Worm (Caenorhabditis elegans) whole organism, late embryonic: Measurements from ENCODE around the gene C45B2.3.
A peak's percentile ranks its signal among the peaks of the same experiment; 100 is the strongest.

Experiments
- K09A11.1 ChIP-seq: sonication (generic microtip); optimal IDR thresholded peaks from 2 replicates; lab custom pipeline; 2017; ENCODE audit warnings: antibody characterized with exemption, mild to moderate bottlenecking, missing genetic modification characterization, missing compliant biosample characterization; ENCODE audit not compliant: insufficient read depth
- ahr-1 ChIP-seq: sonication (generic microtip); optimal IDR thresholded peaks from 2 replicates; lab custom pipeline; 2016; ENCODE audit warnings: missing genetic modification characterization, missing compliant biosample characterization
- ceh-18 ChIP-seq: sonication (generic microtip); optimal IDR thresholded peaks from 2 replicates; lab custom pipeline; 2016; ENCODE audit warnings: missing genetic modification characterization, missing compliant biosample characterization
- ceh-22 ChIP-seq: sonication (generic microtip); optimal IDR thresholded peaks from 2 replicates; lab custom pipeline; 2017; ENCODE audit warnings: missing biosample characterization, missing genetic modification characterization
- ceh-24 ChIP-seq: sonication (generic microtip); optimal IDR thresholded peaks from 2 replicates; lab custom pipeline; 2016; ENCODE audit warnings: mild to moderate bottlenecking, missing genetic modification characterization, missing compliant biosample characterization
- ceh-30 ChIP-seq: fragments of 150-350 bp; optimal IDR thresholded peaks from 2 replicates; lab custom pipeline; 2014; ENCODE audit warnings: missing biosample characterization, missing genetic modification characterization
- ceh-34 ChIP-seq: sonication (generic microtip); optimal IDR thresholded peaks from 2 replicates; lab custom pipeline; 2016; ENCODE audit warnings: mild to moderate bottlenecking, missing genetic modification characterization, missing compliant biosample characterization
- ceh-9 ChIP-seq: sonication (generic microtip); optimal IDR thresholded peaks from 2 replicates; lab custom pipeline; 2016; ENCODE audit warnings: mild to moderate bottlenecking, missing genetic modification characterization, inconsistent platforms, missing compliant biosample characterization
- che-1 ChIP-seq: sonication (generic microtip); optimal IDR thresholded peaks from 2 replicates; lab custom pipeline; 2016; ENCODE audit warnings: mild to moderate bottlenecking, missing genetic modification characterization, missing compliant biosample characterization
- dmd-4 ChIP-seq: sonication (generic microtip); optimal IDR thresholded peaks from 2 replicates; lab custom pipeline; 2016; ENCODE audit warnings: borderline replicate concordance, missing genetic modification characterization, missing compliant biosample characterization
- dve-1 ChIP-seq: sonication (generic microtip); optimal IDR thresholded peaks from 2 replicates; lab custom pipeline; 2017; ENCODE audit warnings: antibody characterized with exemption, mild to moderate bottlenecking, missing genetic modification characterization, missing compliant biosample characterization
- elt-2 ChIP-seq: sonication (generic microtip); optimal IDR thresholded peaks from 2 replicates; lab custom pipeline; 2016; ENCODE audit warnings: missing genetic modification reagents, missing genetic modification characterization, missing compliant biosample characterization
- eyg-1 ChIP-seq: sonication (generic microtip); optimal IDR thresholded peaks from 2 replicates; lab custom pipeline; 2016; ENCODE audit warnings: missing genotype, missing genetic modification characterization, missing compliant biosample characterization
- fax-1 ChIP-seq: sonication (generic microtip); optimal IDR thresholded peaks from 2 replicates; lab custom pipeline; 2016; ENCODE audit warnings: missing genotype, missing genetic modification characterization, missing compliant biosample characterization
- fkh-10 ChIP-seq: fragments of 150-350 bp; optimal IDR thresholded peaks from 2 replicates; lab custom pipeline; 2014; ENCODE audit warnings: missing biosample characterization, missing genetic modification reagents, missing genetic modification characterization
- fkh-6 ChIP-seq: sonication (generic microtip); optimal IDR thresholded peaks from 2 replicates; lab custom pipeline; 2016; ENCODE audit warnings: missing genetic modification characterization, missing compliant biosample characterization
- gmeb-2 ChIP-seq: sonication (generic microtip); optimal IDR thresholded peaks from 2 replicates; lab custom pipeline; 2016; ENCODE audit warnings: missing genetic modification characterization, inconsistent platforms, missing compliant biosample characterization
- hlh-6 ChIP-seq: sonication (generic microtip); optimal IDR thresholded peaks from 2 replicates; lab custom pipeline; 2016; ENCODE audit warnings: missing genotype, missing genetic modification characterization, missing compliant biosample characterization
- lim-6 ChIP-seq: sonication (generic microtip); optimal IDR thresholded peaks from 2 replicates; lab custom pipeline; 2016; ENCODE audit warnings: missing genetic modification characterization, missing compliant biosample characterization
- lin-11 ChIP-seq: fragments of 200-800 bp; sonication (Bioruptor generic); optimal IDR thresholded peaks from 2 replicates; lab custom pipeline; 2018; ENCODE audit warnings: mild to moderate bottlenecking, missing genetic modification characterization, missing compliant biosample characterization
- madf-2 ChIP-seq: sonication (generic microtip); optimal IDR thresholded peaks from 2 replicates; lab custom pipeline; 2017; ENCODE audit warnings: missing genetic modification characterization, missing compliant biosample characterization
- npax-4 ChIP-seq: sonication (generic microtip); optimal IDR thresholded peaks from 2 replicates; lab custom pipeline; 2016; ENCODE audit warnings: missing genetic modification characterization, missing compliant biosample characterization
- odd-2 ChIP-seq: sonication (generic microtip); optimal IDR thresholded peaks from 2 replicates; lab custom pipeline; 2017; ENCODE audit warnings: antibody characterized with exemption, mild to moderate bottlenecking, missing genetic modification characterization, missing compliant biosample characterization
- pax-1 ChIP-seq: fragments of 150-350 bp; optimal IDR thresholded peaks from 2 replicates; lab custom pipeline; 2014; ENCODE audit warnings: missing biosample characterization, missing genetic modification characterization
- pha-4 ChIP-seq: fragments of 150-350 bp; optimal IDR thresholded peaks from 2 replicates; lab custom pipeline; 2018; ENCODE audit warnings: missing biosample characterization, missing genetic modification reagents, missing genetic modification characterization
- pqm-1 ChIP-seq: sonication (generic microtip); optimal IDR thresholded peaks from 2 replicates; lab custom pipeline; 2016; ENCODE audit warnings: missing genetic modification characterization, missing compliant biosample characterization
- ref-2 ChIP-seq: sonication (generic microtip); optimal IDR thresholded peaks from 2 replicates; lab custom pipeline; 2016; ENCODE audit warnings: missing genetic modification characterization, missing compliant biosample characterization
- rnt-1 ChIP-seq: sonication (generic microtip); optimal IDR thresholded peaks from 2 replicates; lab custom pipeline; 2016; ENCODE audit warnings: missing genetic modification characterization, missing compliant biosample characterization
- sdc-2 ChIP-seq: sonication (generic microtip); optimal IDR thresholded peaks from 2 replicates; lab custom pipeline; 2016; ENCODE audit warnings: missing genotype, missing genetic modification characterization, missing compliant biosample characterization
- sox-4 ChIP-seq: sonication (generic microtip); optimal IDR thresholded peaks from 2 replicates; lab custom pipeline; 2017; ENCODE audit warnings: mild to moderate bottlenecking, missing genetic modification characterization, inconsistent platforms, missing compliant biosample characterization
- tbx-7 ChIP-seq: sonication (generic microtip); optimal IDR thresholded peaks from 2 replicates; lab custom pipeline; 2016; ENCODE audit warnings: missing genotype, missing genetic modification characterization, missing compliant biosample characterization
- ttx-3 ChIP-seq: sonication (generic microtip); optimal IDR thresholded peaks from 2 replicates; lab custom pipeline; 2016; ENCODE audit warnings: missing genetic modification reagents, missing genetic modification characterization, missing compliant biosample characterization
- unc-3 ChIP-seq, 2 experiments: fragments of 200-800 bp in 1 of 2; sonication (Bioruptor generic) in 1 of 2; sonication (generic microtip) in 1 of 2; conservative IDR thresholded peaks in 1 of 2; optimal IDR thresholded peaks in 1 of 2; 2 replicates each; pipeline versions ENCODE4 v1.3.6 to Lab custom; 2016 to 2022; ENCODE audit warnings: missing compliant biosample characterization in 2 of 2, missing genetic modification characterization in 2 of 2, missing genetic modification reagents in 1 of 2
- unc-55 ChIP-seq: sonication (generic microtip); optimal IDR thresholded peaks from 2 replicates; lab custom pipeline; 2017; ENCODE audit warnings: missing biosample characterization, missing genetic modification reagents, missing genetic modification characterization
- unc-86 ChIP-seq: sonication (generic microtip); optimal IDR thresholded peaks from 2 replicates; lab custom pipeline; 2016; ENCODE audit warnings: missing genetic modification characterization, missing compliant biosample characterization
- ztf-16 ChIP-seq: sonication (generic microtip); optimal IDR thresholded peaks from 2 replicates; lab custom pipeline; 2017; ENCODE audit warnings: missing genetic modification characterization, missing compliant biosample characterization

The C45B2.3 gene

ce11 chrX:6050849-6051248 lies 31.9 kb upstream of the C45B2.3 start:
- TF ChIP-seq ceh-22 (tag; lab: Kevin White, UChicago) (no peak), che-1 (no peak), ztf-16 (tag; lab: Kevin White, UChicago) (no peak), pha-4 (tag; lab: Kevin White, UChicago) (no peak), unc-55 (GFP tag; lab: Kevin White, UChicago) (no peak), hlh-6 (no peak), pqm-1 (tag; lab: Kevin White, UChicago) (no peak)
- TF ChIP-seq, all 69 proteins: peak for 0

ce11 chrX:6052744-6053143 lies 30.0 kb upstream of the C45B2.3 start, which contains the start of gene C45B2.6:
TSS of gene C45B2.6 (plus strand) at chrX:6052879.
- TF ChIP-seq ceh-18 (no peak), fkh-6 (no peak), che-1 (no peak)

- peak; percentile 64 for TF ChIP-seq rnt-1 (tag; lab: Kevin White, UChicago)
- TF ChIP-seq ref-2 (tag; lab: Kevin White, UChicago): peak; percentile 5
- TF ChIP-seq lin-11: no peak
- no peak for TF ChIP-seq ahr-1 (tag; lab: Kevin White, UChicago)
Measured at ce11 chrX:6057580-6058305, 25.0 kb upstream of the C45B2.3 start, which contains the start of gene gln-1. TSS of gene gln-1 (plus strand) at chrX:6058255.

ce11 chrX:6059163-6059782 lies 23.5 kb upstream of the C45B2.3 start:
- TF ChIP-seq odd-2 (tag; lab: Kevin White, UChicago) (no peak), che-1 (no peak), eyg-1 (tag; lab: Kevin White, UChicago) (no peak), pha-4 (tag; lab: Kevin White, UChicago) (no peak), npax-4 (tag; lab: Kevin White, UChicago) (no peak), lim-6 (no peak), ceh-30 (tag; lab: Kevin White, UChicago) (no peak), dmd-4 (no peak), sdc-2 (tag; lab: Kevin White, UChicago) (no peak), lin-11 (no peak)
- TF ChIP-seq, all 69 proteins: peak for 0

- TF ChIP-seq K09A11.1: no peak
- TF ChIP-seq ceh-9: no peak
- no peak for TF ChIP-seq fkh-10 (GFP tag; lab: Kevin White, UChicago)
- no peak for TF ChIP-seq gmeb-2 (tag; lab: Kevin White, UChicago)
- TF ChIP-seq madf-2: no peak
- no peak for TF ChIP-seq unc-86
- no peak for TF ChIP-seq fax-1
- no peak for TF ChIP-seq elt-2 (tag; lab: Kevin White, UChicago)
- no peak for TF ChIP-seq unc-3 (GFP tag; conservative IDR thresholded peaks at IDR 0.05; lab: Robert Waterston, UW)
- no peak for TF ChIP-seq unc-3 (tag; optimal IDR thresholded peaks at IDR 0.05; lab: Kevin White, UChicago)
- TF ChIP-seq tbx-7: no peak
Measured at ce11 chrX:6064385-6064784, 18.4 kb upstream of the C45B2.3 start.

ce11 chrX:6065936-6066452 lies 16.8 kb upstream of the C45B2.3 start, which contains the start of gene ptr-4:
TSS of gene ptr-4 (minus strand) at chrX:6065986.
- no peak for TF ChIP-seq che-1
- TF ChIP-seq ceh-9: no peak
- TF ChIP-seq dve-1 (tag; lab: Kevin White, UChicago): no peak
- no peak for TF ChIP-seq elt-2 (tag; lab: Kevin White, UChicago)
- no peak for TF ChIP-seq pax-1 (tag; lab: Kevin White, UChicago)
- no peak for TF ChIP-seq unc-55 (GFP tag; lab: Kevin White, UChicago)
- no peak for TF ChIP-seq sox-4 (tag; lab: Kevin White, UChicago)
- TF ChIP-seq ceh-22 (tag; lab: Kevin White, UChicago): no peak
- TF ChIP-seq ceh-34 (tag; lab: Kevin White, UChicago): no peak
- no peak for TF ChIP-seq ttx-3
- TF ChIP-seq ceh-24: no peak
